Fruit fly (Drosophila melanogaster) whole organism, embryonic: ENCODE results near the gene Eato.

Source experiments
- Adf1 ChIP-seq: fragments of 200-800 bp; sonication (Bioruptor generic); IDR thresholded peaks from 2 replicates; pipeline ENCODE4 v1.3.6; 2022; ENCODE audit warnings: missing biosample characterization, missing genetic modification characterization
- CG15073 ChIP-seq: fragments of 200-800 bp; sonication (Bioruptor generic); optimal IDR thresholded peaks from 2 replicates; lab custom pipeline; 2016; ENCODE audit warnings: missing biosample characterization, missing genetic modification characterization
- CG43689 ChIP-seq: fragments of 200-800 bp; sonication (Bioruptor generic); IDR thresholded peaks from 2 replicates; pipeline ENCODE4 v1.3.6; 2022; ENCODE audit warnings: missing biosample characterization, missing genetic modification characterization
- CG5180 ChIP-seq: fragments of 200-800 bp; sonication (Bioruptor generic); optimal IDR thresholded peaks from 3 replicates; lab custom pipeline; 2017; ENCODE audit warnings: missing biosample characterization, missing genetic modification characterization, mild to moderate bottlenecking, moderate library complexity, missing genetic modification reagents
- HLHmδ ChIP-seq: fragments of 200-800 bp; sonication (Bioruptor generic); optimal IDR thresholded peaks from 2 replicates; lab custom pipeline; 2018; ENCODE audit warnings: missing biosample characterization, mild to moderate bottlenecking, missing genetic modification characterization, moderate library complexity
- Hr39 ChIP-seq: fragments of >200 bp; optimal IDR thresholded peaks from 2 replicates; lab custom pipeline; 2017
- Neu2 ChIP-seq: fragments of 200-800 bp; sonication (Bioruptor generic); optimal IDR thresholded peaks from 3 replicates; lab custom pipeline; 2016; ENCODE audit warnings: missing biosample characterization, missing genetic modification characterization, borderline replicate concordance
- ac ChIP-seq: fragments of 200-800 bp; sonication (Bioruptor generic); optimal IDR thresholded peaks from 3 replicates; lab custom pipeline; 2017; ENCODE audit warnings: missing biosample characterization, mild to moderate bottlenecking, missing genetic modification characterization
- corto ChIP-seq: fragments of 200-800 bp; sonication (Bioruptor generic); optimal IDR thresholded peaks from 2 replicates; lab custom pipeline; 2016; ENCODE audit warnings: missing biosample characterization, mild to moderate bottlenecking, missing genetic modification characterization, moderate library complexity
- h ChIP-seq: fragments of >200 bp; optimal IDR thresholded peaks from 2 replicates; lab custom pipeline; 2017
- hkb ChIP-seq, 2 experiments: fragments of 200-800 bp in 1 of 2; fragments of >200 bp in 1 of 2; sonication (Bioruptor generic) in 1 of 2; IDR thresholded peaks in 1 of 2; optimal IDR thresholded peaks in 1 of 2; 2 replicates each; pipeline versions ENCODE4 v1.3.6 to Lab custom; 2017 to 2022; ENCODE audit warnings: missing biosample characterization in 1 of 2, missing genetic modification characterization in 1 of 2
- mirr ChIP-seq: fragments of 200-800 bp; sonication (Bioruptor generic); optimal IDR thresholded peaks from 3 replicates; lab custom pipeline; 2018; ENCODE audit warnings: missing biosample characterization, mild to moderate bottlenecking, missing genetic modification characterization

- TF ChIP-seq CG15073 (GFP tag; lab: Kevin White, UChicago) (no peak), CG5180 (GFP tag; lab: Kevin White, UChicago) (peak; percentile 62), corto (GFP tag; lab: Kevin White, UChicago) (peak; percentile 52), Neu2 (GFP tag; lab: Kevin White, UChicago) (no peak), h (lab: Kevin White, UChicago) (no peak), hkb (optimal IDR thresholded peaks at IDR 0.05; lab: Kevin White, UChicago) (no peak), hkb (GFP tag; IDR thresholded peaks at IDR 0.05; lab: Robert Waterston, UW) (peak; percentile 46; the same call in 1 of the 2 replicates), mirr (GFP tag; lab: Kevin White, UChicago) (no peak), HLHmδ (GFP tag; lab: Kevin White, UChicago) (peak; percentile 19), Hr39 (no peak), CG43689 (no peak), ac (no peak), Adf1 (peak; percentile 23; the same call in 1 of the 2 replicates)
Observed at dm6 chr2L:13780109-13780947, 3.6 kb upstream of the Eato start, which contains the start of the genes CG9008 and p38b.
